Fruit fly (Drosophila melanogaster) whole organism, embryonic: ENCODE results near the gene QC.

Source experiments
- Atf-2 ChIP-seq: fragments of 200-800 bp; sonication (Bioruptor generic); optimal IDR thresholded peaks from 2 replicates; lab custom pipeline; 2016; ENCODE audit warnings: missing biosample characterization, missing genetic modification characterization
- Blimp-1 ChIP-seq: fragments of 200-800 bp; sonication (Bioruptor generic); optimal IDR thresholded peaks from 3 replicates; lab custom pipeline; 2018; ENCODE audit warnings: missing biosample characterization, missing genetic modification characterization, mild to moderate bottlenecking, moderate library complexity, missing genetic modification reagents
- CG10366 ChIP-seq: fragments of 200-800 bp; sonication (Bioruptor generic); IDR thresholded peaks from 2 replicates; pipeline ENCODE4 v1.3.6; 2022; ENCODE audit warnings: missing biosample characterization, missing genetic modification characterization
- CG12155 ChIP-seq: fragments of 200-800 bp; sonication (Bioruptor generic); optimal IDR thresholded peaks from 3 replicates; lab custom pipeline; 2016; ENCODE audit warnings: missing biosample characterization, missing genetic modification characterization
- CG13424 ChIP-seq: fragments of 200-800 bp; sonication (Bioruptor generic); optimal IDR thresholded peaks from 2 replicates; lab custom pipeline; 2019; ENCODE audit warnings: missing biosample characterization, mild to moderate bottlenecking, missing genetic modification characterization, moderate library complexity
- CG15696 ChIP-seq: fragments of 200-800 bp; sonication (Bioruptor generic); optimal IDR thresholded peaks from 2 replicates; lab custom pipeline; 2019; ENCODE audit warnings: missing biosample characterization, mild to moderate bottlenecking, missing genetic modification characterization, moderate library complexity
- CG18262 ChIP-seq: fragments of 200-800 bp; optimal IDR thresholded peaks from 3 replicates; lab custom pipeline; 2019; ENCODE audit warnings: missing biosample characterization, mild to moderate bottlenecking, missing genetic modification characterization, moderate library complexity
- CG18764 ChIP-seq: fragments of 200-800 bp; sonication (Bioruptor generic); optimal IDR thresholded peaks from 3 replicates; lab custom pipeline; 2016; ENCODE audit warnings: missing biosample characterization, missing genetic modification characterization
- CG2712 ChIP-seq: fragments of 200-800 bp; optimal IDR thresholded peaks from 3 replicates; lab custom pipeline; 2019; ENCODE audit warnings: missing biosample characterization, mild to moderate bottlenecking, missing genetic modification characterization, moderate library complexity
- CG2889 ChIP-seq: fragments of 200-800 bp; sonication (Bioruptor generic); IDR thresholded peaks from 3 replicates; pipeline ENCODE4 v1.3.6; 2022; ENCODE audit warnings: missing biosample characterization, missing genetic modification characterization
- CG31388 ChIP-seq: fragments of 200-800 bp; sonication (Bioruptor generic); optimal IDR thresholded peaks from 2 replicates; lab custom pipeline; 2016; ENCODE audit warnings: missing biosample characterization, missing genetic modification characterization
- CG34376 ChIP-seq: fragments of 200-800 bp; sonication (Bioruptor generic); optimal IDR thresholded peaks from 2 replicates; lab custom pipeline; 2018; ENCODE audit warnings: missing biosample characterization, mild to moderate bottlenecking, missing genetic modification characterization
- CG3726 ChIP-seq: fragments of 200-800 bp; sonication (Bioruptor generic); IDR thresholded peaks from 3 replicates; pipeline ENCODE4, ENCODE4 v1.3.6; 2022; ENCODE audit warnings: missing biosample characterization, missing genetic modification characterization
- CG6765 ChIP-seq: fragments of 200-800 bp; sonication (Bioruptor generic); optimal IDR thresholded peaks from 3 replicates; lab custom pipeline; 2017; ENCODE audit warnings: missing biosample characterization, mild to moderate bottlenecking, missing genetic modification characterization
- CG6791 ChIP-seq: fragments of 200-800 bp; sonication (Bioruptor generic); IDR thresholded peaks from 3 replicates; pipeline ENCODE4 v1.3.6; 2022; ENCODE audit warnings: missing biosample characterization, missing genetic modification characterization; ENCODE audit not compliant: partially characterized antibody
- D ChIP-seq, 2 experiments: fragments of 200-800 bp in 1 of 2; fragments of >200 bp in 1 of 2; sonication (Bioruptor generic) in 1 of 2; optimal IDR thresholded peaks; 2 replicates in 1 of 2; 3 replicates in 1 of 2; lab custom pipeline; 2017; ENCODE audit warnings: mild to moderate bottlenecking in 1 of 2, missing biosample characterization in 1 of 2, missing genetic modification characterization in 1 of 2, missing genetic modification reagents in 1 of 2
- Deaf1 ChIP-seq: fragments of 200-800 bp; optimal IDR thresholded peaks from 3 replicates; lab custom pipeline; 2019; ENCODE audit warnings: missing biosample characterization, mild to moderate bottlenecking, missing genetic modification characterization, moderate library complexity
- Dll ChIP-seq: fragments of 200-800 bp; sonication (Bioruptor generic); IDR thresholded peaks from 4 replicates; pipeline ENCODE4 v1.3.6; 2022; ENCODE audit warnings: missing biosample characterization, missing genetic modification characterization; ENCODE audit not compliant: partially characterized antibody
- Eip74EF ChIP-seq, 2 experiments: fragments of 200-800 bp in 1 of 2; fragments of >200 bp in 1 of 2; sonication (Bioruptor generic) in 1 of 2; optimal IDR thresholded peaks; 2 replicates each; lab custom pipeline; 2017 to 2019; ENCODE audit warnings: missing biosample characterization in 2 of 2, missing genetic modification characterization in 2 of 2, mild to moderate bottlenecking in 1 of 2, moderate library complexity in 1 of 2
- Gug ChIP-seq: fragments of 200-800 bp; sonication (Bioruptor generic); IDR thresholded peaks from 4 replicates; pipeline ENCODE4 v1.3.6; 2022; ENCODE audit warnings: missing biosample characterization, missing genetic modification characterization
- HLH54F ChIP-seq: fragments of 200-800 bp; sonication (Bioruptor generic); optimal IDR thresholded peaks from 3 replicates; lab custom pipeline; 2016; ENCODE audit warnings: missing biosample characterization, missing genetic modification characterization
- Mrtf ChIP-seq: fragments of 200-800 bp; sonication (Bioruptor generic); IDR thresholded peaks from 3 replicates; pipeline ENCODE4 v1.3.6; 2022; ENCODE audit warnings: missing biosample characterization, missing genetic modification characterization
- Neu2 ChIP-seq: fragments of 200-800 bp; sonication (Bioruptor generic); optimal IDR thresholded peaks from 3 replicates; lab custom pipeline; 2016; ENCODE audit warnings: missing biosample characterization, missing genetic modification characterization, borderline replicate concordance
- Poxn ChIP-seq: fragments of 200-800 bp; sonication (Bioruptor generic); IDR thresholded peaks from 2 replicates; pipeline ENCODE4 v1.3.6; 2022; ENCODE audit warnings: missing biosample characterization, missing genetic modification characterization
- Ssrp ChIP-seq: fragments of 200-800 bp; sonication (Bioruptor generic); optimal IDR thresholded peaks from 2 replicates; lab custom pipeline; 2018; ENCODE audit warnings: missing biosample characterization, mild to moderate bottlenecking, missing genetic modification characterization, moderate library complexity
- Taf1 ChIP-seq: fragments of 200-800 bp; sonication (Bioruptor generic); IDR thresholded peaks from 2 replicates; pipeline ENCODE4 v1.3.6; 2022; ENCODE audit warnings: missing biosample characterization, missing genetic modification characterization
- Tbp ChIP-seq: fragments of >200 bp; optimal IDR thresholded peaks from 2 replicates; lab custom pipeline; 2018; ENCODE audit warnings: missing biosample characterization, missing genetic modification characterization
- Vsx1 ChIP-seq: fragments of 200-800 bp; sonication (Bioruptor generic); optimal IDR thresholded peaks from 2 replicates; lab custom pipeline; 2017; ENCODE audit warnings: missing biosample characterization, mild to moderate bottlenecking, missing genetic modification characterization, missing genetic modification reagents
- ac ChIP-seq: fragments of 200-800 bp; sonication (Bioruptor generic); optimal IDR thresholded peaks from 3 replicates; lab custom pipeline; 2017; ENCODE audit warnings: missing biosample characterization, mild to moderate bottlenecking, missing genetic modification characterization
- aop ChIP-seq: fragments of 200-800 bp; sonication (Bioruptor generic); IDR thresholded peaks from 2 replicates; pipeline ENCODE4 v1.3.6; 2022; ENCODE audit warnings: missing biosample characterization, missing genetic modification characterization
- ap ChIP-seq: fragments of 200-800 bp; sonication (Bioruptor generic); IDR thresholded peaks from 2 replicates; pipeline ENCODE4 v1.3.6; 2022; ENCODE audit warnings: missing biosample characterization, missing genetic modification characterization
- ato ChIP-seq: fragments of 200-800 bp; sonication (Bioruptor generic); IDR thresholded peaks from 2 replicates; pipeline ENCODE4 v1.3.6; 2022; ENCODE audit warnings: missing biosample characterization, missing genetic modification characterization; ENCODE audit not compliant: partially characterized antibody
- az2 ChIP-seq: fragments of 200-800 bp; sonication (Bioruptor generic); optimal IDR thresholded peaks from 3 replicates; lab custom pipeline; 2016; ENCODE audit warnings: missing biosample characterization, missing genetic modification characterization
- bigmax ChIP-seq: fragments of 200-800 bp; sonication (Bioruptor generic); optimal IDR thresholded peaks from 2 replicates; lab custom pipeline; 2018; ENCODE audit warnings: missing biosample characterization, mild to moderate bottlenecking, missing genetic modification characterization
- cad ChIP-seq: fragments of >200 bp; optimal IDR thresholded peaks from 2 replicates; lab custom pipeline; 2017; ENCODE audit warnings: missing biosample characterization, missing genetic modification characterization
- chif ChIP-seq, 2 experiments: fragments of 200-800 bp; sonication (Bioruptor generic); optimal IDR thresholded peaks; 3 replicates each; lab custom pipeline; 2016; ENCODE audit warnings: missing biosample characterization in 2 of 2, missing genetic modification characterization in 2 of 2
- corto ChIP-seq: fragments of 200-800 bp; sonication (Bioruptor generic); optimal IDR thresholded peaks from 2 replicates; lab custom pipeline; 2016; ENCODE audit warnings: missing biosample characterization, mild to moderate bottlenecking, missing genetic modification characterization, moderate library complexity
- dmrt11E ChIP-seq: fragments of 200-800 bp; sonication (Bioruptor generic); optimal IDR thresholded peaks from 3 replicates; lab custom pipeline; 2018; ENCODE audit warnings: missing biosample characterization, mild to moderate bottlenecking, missing genetic modification characterization, moderate library complexity
- esg ChIP-seq: fragments of 200-800 bp; sonication (Bioruptor generic); conservative IDR thresholded peaks from 2 replicates; pipeline ENCODE4 v1.3.6; 2022; ENCODE audit warnings: missing biosample characterization, missing genetic modification characterization
- eve ChIP-seq, 2 experiments: fragments of >200 bp; optimal IDR thresholded peaks; 2 replicates each; lab custom pipeline; 2017; ENCODE audit warnings: missing biosample characterization in 2 of 2, missing genetic modification characterization in 2 of 2
- gcm2 ChIP-seq: fragments of 200-800 bp; sonication (Bioruptor generic); optimal IDR thresholded peaks from 2 replicates; lab custom pipeline; 2016; ENCODE audit warnings: missing biosample characterization, missing genetic modification characterization
- gsb-n ChIP-seq: fragments of 200-800 bp; sonication (Bioruptor generic); optimal IDR thresholded peaks from 3 replicates; lab custom pipeline; 2018; ENCODE audit warnings: missing biosample characterization, mild to moderate bottlenecking, missing genetic modification characterization
- kah ChIP-seq: fragments of 200-800 bp; sonication (Bioruptor generic); optimal IDR thresholded peaks from 2 replicates; lab custom pipeline; 2018; ENCODE audit warnings: missing biosample characterization, mild to moderate bottlenecking, missing genetic modification characterization
- maf-S ChIP-seq: fragments of 200-800 bp; sonication (Bioruptor generic); optimal IDR thresholded peaks from 2 replicates; lab custom pipeline; 2016; ENCODE audit warnings: missing biosample characterization, missing genetic modification characterization
- psq ChIP-seq: fragments of 200-800 bp; sonication (Bioruptor generic); optimal IDR thresholded peaks from 2 replicates; lab custom pipeline; 2017; ENCODE audit warnings: missing biosample characterization, missing genetic modification characterization
- sna ChIP-seq: fragments of 200-800 bp; sonication (Bioruptor generic); IDR thresholded peaks from 2 replicates; pipeline ENCODE4 v1.3.6; 2022; ENCODE audit warnings: missing biosample characterization, missing genetic modification characterization; ENCODE audit not compliant: partially characterized antibody
- stc ChIP-seq: fragments of 200-800 bp; sonication (Bioruptor generic); IDR thresholded peaks from 2 replicates; pipeline ENCODE4 v1.3.6; 2022; ENCODE audit warnings: missing biosample characterization, missing genetic modification characterization
- trem ChIP-seq: fragments of 200-800 bp; optimal IDR thresholded peaks from 3 replicates; lab custom pipeline; 2019; ENCODE audit warnings: missing biosample characterization, mild to moderate bottlenecking, missing genetic modification characterization, moderate library complexity
- tx ChIP-seq: fragments of 200-800 bp; sonication (Bioruptor generic); optimal IDR thresholded peaks from 2 replicates; lab custom pipeline; 2016; ENCODE audit warnings: missing biosample characterization, missing genetic modification characterization
- vfl ChIP-seq: fragments of 200-800 bp; sonication (Bioruptor generic); optimal IDR thresholded peaks from 2 replicates; lab custom pipeline; 2016; ENCODE audit warnings: missing biosample characterization, missing genetic modification characterization
- vvl ChIP-seq: fragments of 200-800 bp; sonication (Bioruptor generic); IDR thresholded peaks from 2 replicates; pipeline ENCODE4 v1.3.6; 2022; ENCODE audit warnings: missing biosample characterization, missing genetic modification characterization

The QC gene

DNA sequence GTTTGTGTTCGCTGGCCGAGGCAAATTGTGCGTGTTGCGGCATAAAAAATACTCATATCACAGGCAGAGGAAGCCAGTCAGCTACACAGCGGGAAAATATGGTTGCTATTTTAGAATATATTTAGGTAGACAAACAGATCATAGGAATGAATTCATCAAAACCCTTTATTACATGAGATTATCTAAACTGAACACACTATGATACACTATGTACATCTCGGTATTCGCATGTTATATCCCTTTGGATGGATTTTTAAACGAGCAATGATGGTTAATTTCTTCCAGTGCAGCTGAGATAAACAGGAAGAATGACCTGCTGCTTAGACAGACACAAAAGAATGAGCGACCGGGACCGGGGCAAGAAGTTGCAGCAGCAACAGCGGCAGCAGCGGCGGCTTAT lies 45.3 kb downstream of the QC start (continued):
- peak; percentile 29 for TF ChIP-seq Neu2 (GFP tag; lab: Kevin White, UChicago)
- peak; percentile 80 for TF ChIP-seq CG2712 (tag; lab: Kevin White, UChicago)
- no peak for TF ChIP-seq CG13424
- TF ChIP-seq esg (GFP tag; lab: Robert Waterston, UW): no peak
- peak; percentile 32 for TF ChIP-seq CG12155 (GFP tag; lab: Kevin White, UChicago)
- no peak for TF ChIP-seq Vsx1 (GFP tag; lab: Kevin White, UChicago)
- TF ChIP-seq aop (GFP tag; lab: Robert Waterston, UW): no peak
- TF ChIP-seq cad (GFP tag; lab: Kevin White, UChicago): no peak
- TF ChIP-seq Atf-2 (GFP tag; lab: Kevin White, UChicago): peak; percentile 32
- TF ChIP-seq CG18764 (GFP tag; lab: Kevin White, UChicago): no peak
- TF ChIP-seq Gug (GFP tag; lab: Robert Waterston, UW): no peak
- TF ChIP-seq bigmax (GFP tag; lab: Kevin White, UChicago): no peak
- TF ChIP-seq trem: peak; percentile 62
- TF ChIP-seq psq: no peak
- TF ChIP-seq maf-S (GFP tag; lab: Kevin White, UChicago): no peak
- TF ChIP-seq CG15696 (tag; lab: Kevin White, UChicago): peak; percentile 95
- TF ChIP-seq CG31388 (GFP tag; lab: Kevin White, UChicago): no peak
- TF ChIP-seq tx (GFP tag; lab: Kevin White, UChicago): no peak
- TF ChIP-seq CG6791 (GFP tag; lab: Robert Waterston, UW): no peak
- TF ChIP-seq Deaf1 (tag; lab: Kevin White, UChicago): no peak
- no peak for TF ChIP-seq gcm2 (GFP tag; lab: Kevin White, UChicago)
- peak; percentile 34 to 80 for TF ChIP-seq chif (GFP tag; optimal IDR thresholded peaks at IDR 0.05; lab: Kevin White, UChicago)
- TF ChIP-seq corto (GFP tag; lab: Kevin White, UChicago): no peak
- TF ChIP-seq az2 (GFP tag; lab: Kevin White, UChicago): peak; percentile 35
- peak in 1 of 2 experiments; percentile 88 for TF ChIP-seq eve (GFP tag; optimal IDR thresholded peaks at IDR 0.05; lab: Kevin White, UChicago)
- TF ChIP-seq sna: no peak
- no peak for TF ChIP-seq kah (GFP tag; lab: Kevin White, UChicago)
- no peak for TF ChIP-seq vfl
- no peak for TF ChIP-seq D (optimal IDR thresholded peaks at IDR 0.05; lab: Kevin White, UChicago)
- peak; percentile 39 for TF ChIP-seq D (GFP tag; optimal IDR thresholded peaks at IDR 0.05; lab: Kevin White, UChicago)
- TF ChIP-seq CG3726 (GFP tag; lab: Robert Waterston, UW): no peak
- TF ChIP-seq ato (GFP tag; lab: Robert Waterston, UW): no peak
- no peak for TF ChIP-seq HLH54F (GFP tag; lab: Kevin White, UChicago)
- TF ChIP-seq CG34376: no peak
- no peak for TF ChIP-seq Tbp (GFP tag; lab: Kevin White, UChicago)
- peak; percentile 85 for TF ChIP-seq ac (GFP tag; lab: Kevin White, UChicago)
- TF ChIP-seq Ssrp (tag; lab: Kevin White, UChicago): peak; percentile 31
- TF ChIP-seq ap (GFP tag; lab: Robert Waterston, UW): no peak
- TF ChIP-seq Mrtf: no peak
- TF ChIP-seq CG18262 (tag; lab: Kevin White, UChicago): peak; percentile 79
- no peak for TF ChIP-seq Dll (GFP tag; lab: Robert Waterston, UW)
- no peak for TF ChIP-seq CG10366 (GFP tag; lab: Robert Waterston, UW)
- TF ChIP-seq Poxn (GFP tag; lab: Robert Waterston, UW): no peak
- no peak for TF ChIP-seq Taf1 (GFP tag; lab: Robert Waterston, UW)
- no peak for TF ChIP-seq Eip74EF (GFP tag; optimal IDR thresholded peaks at IDR 0.05; lab: Kevin White, UChicago)
- TF ChIP-seq stc: no peak
- TF ChIP-seq CG6765: no peak
- TF ChIP-seq gsb-n (tag; lab: Kevin White, UChicago): peak; percentile 37
- no peak for TF ChIP-seq CG2889 (GFP tag; lab: Robert Waterston, UW)
- TF ChIP-seq dmrt11E (tag; lab: Kevin White, UChicago): peak; percentile 88
- no peak for TF ChIP-seq vvl
- TF ChIP-seq Blimp-1 (GFP tag; lab: Kevin White, UChicago): peak; percentile 3
